Fruit fly (Drosophila melanogaster) S2 (cell line): ENCODE measurements around the gene CG17242.

Experiments
- CG8478 ChIP-seq: fragments of >200 bp; optimal IDR thresholded peaks from 2 replicates; lab custom pipeline; 2018
- CTCF ChIP-seq, 2 experiments: fragments of >200 bp; optimal IDR thresholded peaks; 2 replicates each; lab custom pipeline; 2018

DNA sequence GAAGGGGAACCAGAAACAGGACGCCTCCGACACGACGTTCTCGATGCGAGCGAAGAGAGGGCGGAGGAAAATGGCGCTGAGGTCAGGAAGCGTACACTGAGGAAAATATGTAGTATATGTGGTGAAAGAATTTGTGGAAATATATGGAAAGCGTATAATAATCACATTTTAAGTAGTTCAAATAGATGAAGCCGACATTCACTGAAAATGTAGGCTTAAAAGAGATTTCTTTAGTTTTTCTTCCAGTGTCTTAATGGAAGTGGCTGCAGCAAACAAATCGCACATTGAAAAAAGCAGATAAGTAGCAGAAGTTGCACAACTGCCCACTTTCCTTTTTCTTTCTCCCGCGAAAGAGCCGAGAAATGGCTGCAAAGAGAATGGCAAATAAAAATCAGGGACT, 19.4 kb downstream of the CG17242 start:
- TF ChIP-seq CTCF (optimal IDR thresholded peaks at IDR 0.05; lab: Kevin White, UChicago): no peak
- TF ChIP-seq CG8478 (lab: Kevin White, UChicago): no peak
